Worm (Caenorhabditis elegans) whole organism, L4 larva: ENCODE results near the gene nhr-84.

Experiments
- D1046.2 ChIP-seq: fragments of 200-800 bp; sonication (Bioruptor generic); IDR thresholded peaks from 2 replicates; pipeline ENCODE4 v1.3.6; 2022; ENCODE audit warnings: missing genetic modification characterization, missing compliant biosample characterization
- F10B5.3 ChIP-seq: sonication (generic microtip); optimal IDR thresholded peaks from 2 replicates; lab custom pipeline; 2016; ENCODE audit warnings: mild to moderate bottlenecking, missing genetic modification characterization, missing compliant biosample characterization
- F26F4.8 ChIP-seq: fragments of 200-800 bp; sonication (Bioruptor generic); conservative IDR thresholded peaks from 2 replicates; pipeline ENCODE4 v1.3.6; 2022; ENCODE audit warnings: missing genetic modification characterization, missing compliant biosample characterization
- F44E2.7 ChIP-seq: fragments of 200-800 bp; sonication (Bioruptor generic); IDR thresholded peaks from 2 replicates; pipeline ENCODE4 v2.1.2; 2022; ENCODE audit warnings: missing genetic modification characterization, missing compliant biosample characterization
- F49E8.2 ChIP-seq: sonication (generic microtip); optimal IDR thresholded peaks from 2 replicates; lab custom pipeline; 2016; ENCODE audit warnings: missing compliant biosample characterization, mild to moderate bottlenecking, missing genetic modification characterization, borderline replicate concordance
- R02D3.7 ChIP-seq: fragments of 150-350 bp; sonication (generic microtip); optimal IDR thresholded peaks from 3 replicates; lab custom pipeline; 2014; ENCODE audit warnings: missing biosample characterization, missing genetic modification characterization
- T20F7.1 ChIP-seq: fragments of 200-800 bp; sonication (Bioruptor generic); optimal IDR thresholded peaks from 2 replicates; lab custom pipeline; 2018; ENCODE audit warnings: mild to moderate bottlenecking, missing genetic modification characterization, missing compliant biosample characterization
- T26A8.4 ChIP-seq: fragments of 200-800 bp; sonication (Bioruptor generic); IDR thresholded peaks from 2 replicates; pipeline ENCODE4 v1.3.6; 2022; ENCODE audit warnings: missing genetic modification characterization, missing compliant biosample characterization
- ZK337.2 ChIP-seq: fragments of 200-800 bp; sonication (Bioruptor generic); IDR thresholded peaks from 2 replicates; pipeline ENCODE4 v1.3.6; 2022; ENCODE audit warnings: missing genetic modification reagents, missing genetic modification characterization, missing compliant biosample characterization
- ZK546.5 ChIP-seq, 2 experiments: sonication (generic microtip); optimal IDR thresholded peaks; 2 replicates each; lab custom pipeline; 2017; ENCODE audit warnings: missing biosample characterization in 2 of 2, missing genetic modification characterization in 2 of 2
- attf-4 ChIP-seq: sonication (generic microtip); optimal IDR thresholded peaks from 3 replicates; lab custom pipeline; 2017; ENCODE audit warnings: missing biosample characterization, missing genetic modification characterization
- ceh-32 ChIP-seq: sonication (generic microtip); optimal IDR thresholded peaks from 2 replicates; lab custom pipeline; 2016; ENCODE audit warnings: mild to moderate bottlenecking, missing genetic modification characterization, missing compliant biosample characterization; ENCODE audit not compliant: poor library complexity
- ceh-62 ChIP-seq: sonication (generic microtip); optimal IDR thresholded peaks from 2 replicates; lab custom pipeline; 2017; ENCODE audit warnings: missing biosample characterization, missing genetic modification characterization
- daf-12 ChIP-seq: fragments of 150-350 bp; optimal IDR thresholded peaks from 2 replicates; lab custom pipeline; 2014; ENCODE audit warnings: missing biosample characterization, missing genetic modification reagents, missing genetic modification characterization
- daf-16 ChIP-seq, 3 experiments: sonication (generic microtip); optimal IDR thresholded peaks; 2 replicates each; lab custom pipeline; 2016 to 2017; ENCODE audit warnings: missing genetic modification characterization in 3 of 3, missing genetic modification reagents in 3 of 3, mild to moderate bottlenecking in 2 of 3, missing compliant biosample characterization in 2 of 3, missing biosample characterization in 1 of 3, moderate library complexity in 1 of 3
- daf-8 ChIP-seq: fragments of 200-800 bp; sonication (Bioruptor generic); IDR thresholded peaks from 2 replicates; pipeline ENCODE4 v1.3.6; 2022; ENCODE audit warnings: missing genetic modification characterization, missing compliant biosample characterization
- duxl-1 ChIP-seq: sonication (generic microtip); optimal IDR thresholded peaks from 2 replicates; lab custom pipeline; 2016; ENCODE audit warnings: mild to moderate bottlenecking, missing genetic modification characterization, moderate library complexity, missing compliant biosample characterization; ENCODE audit not compliant: poor library complexity
- dve-1 ChIP-seq: sonication (generic microtip); optimal IDR thresholded peaks from 2 replicates; lab custom pipeline; 2017; ENCODE audit warnings: antibody characterized with exemption, mild to moderate bottlenecking, missing genetic modification characterization, missing compliant biosample characterization; ENCODE audit not compliant: insufficient read depth
- egl-27 ChIP-seq: sonication (generic microtip); optimal IDR thresholded peaks from 3 replicates; lab custom pipeline; 2017; ENCODE audit warnings: missing biosample characterization, missing genetic modification reagents, missing genetic modification characterization
- egl-43 ChIP-seq: fragments of 200-800 bp; sonication (Bioruptor generic); IDR thresholded peaks from 2 replicates; pipeline ENCODE4 v1.3.6; 2022; ENCODE audit warnings: missing genetic modification reagents, missing genetic modification characterization, missing compliant biosample characterization
- hif-1 ChIP-seq, 2 experiments: sonication (generic microtip); optimal IDR thresholded peaks; 2 replicates each; lab custom pipeline; 2016 to 2017; ENCODE audit warnings: missing compliant biosample characterization in 2 of 2, missing genetic modification characterization in 2 of 2, missing genetic modification reagents in 2 of 2, missing genotype in 2 of 2, mild to moderate bottlenecking in 1 of 2
- hlh-30 ChIP-seq: sonication (generic microtip); optimal IDR thresholded peaks from 2 replicates; lab custom pipeline; 2017; ENCODE audit warnings: antibody characterized with exemption, mild to moderate bottlenecking, missing genetic modification characterization, missing compliant biosample characterization; ENCODE audit not compliant: insufficient read depth
- hmg-1.1 ChIP-seq: fragments of 200-800 bp; sonication (Bioruptor generic); IDR thresholded peaks from 2 replicates; pipeline ENCODE4 v1.3.6; 2022; ENCODE audit warnings: missing genetic modification reagents, missing genetic modification characterization, missing compliant biosample characterization
- jun-1 ChIP-seq: fragments of 150-350 bp; optimal IDR thresholded peaks from 2 replicates; lab custom pipeline; 2014; ENCODE audit warnings: missing biosample characterization, missing genetic modification reagents, missing genetic modification characterization
- lim-7 ChIP-seq: fragments of 200-800 bp; sonication (Bioruptor generic); IDR thresholded peaks from 2 replicates; pipeline ENCODE4 v1.3.6; 2022; ENCODE audit warnings: missing genetic modification characterization, missing compliant biosample characterization
- lin-13 ChIP-seq: fragments of 150-350 bp; optimal IDR thresholded peaks from 2 replicates; lab custom pipeline; 2014; ENCODE audit warnings: missing biosample characterization, missing genetic modification reagents, missing genetic modification characterization
- lsy-2 ChIP-seq, 2 experiments: fragments of 150-350 bp in 1 of 2; sonication (generic microtip) in 1 of 2; optimal IDR thresholded peaks; 2 replicates each; lab custom pipeline; 2014 to 2017; ENCODE audit warnings: missing biosample characterization in 2 of 2, missing genetic modification characterization in 2 of 2
- madf-5 ChIP-seq, 2 experiments: fragments of 200-800 bp; sonication (Bioruptor generic); IDR thresholded peaks; 2 replicates each; pipeline ENCODE4 v1.3.6; 2022; ENCODE audit warnings: missing compliant biosample characterization in 2 of 2, missing genetic modification characterization in 2 of 2
- madf-9 ChIP-seq: fragments of 200-800 bp; sonication (Bioruptor generic); conservative IDR thresholded peaks from 2 replicates; pipeline ENCODE4 v1.3.6; 2022; ENCODE audit warnings: missing genetic modification reagents, missing genetic modification characterization, missing compliant biosample characterization
- mdl-1 ChIP-seq, 2 experiments: fragments of 150-350 bp in 1 of 2; sonication (generic microtip) in 1 of 2; optimal IDR thresholded peaks; 2 replicates each; lab custom pipeline; 2014 to 2017; ENCODE audit warnings: missing biosample characterization in 2 of 2, missing genetic modification characterization in 2 of 2
- mxl-2 ChIP-seq: fragments of 200-800 bp; sonication (Bioruptor generic); conservative IDR thresholded peaks from 2 replicates; pipeline ENCODE4 v1.3.6; 2022; ENCODE audit warnings: missing genetic modification reagents, missing genetic modification characterization, missing compliant biosample characterization
- mxl-3 ChIP-seq: fragments of 200-800 bp; sonication (Bioruptor generic); optimal IDR thresholded peaks from 2 replicates; lab custom pipeline; 2018; ENCODE audit warnings: mild to moderate bottlenecking, missing genetic modification characterization, missing compliant biosample characterization
- nhr-28 ChIP-seq: fragments of 150-350 bp; optimal IDR thresholded peaks from 2 replicates; lab custom pipeline; 2014; ENCODE audit warnings: missing biosample characterization, missing genetic modification characterization
- nhr-48 ChIP-seq: sonication (generic microtip); optimal IDR thresholded peaks from 2 replicates; lab custom pipeline; 2016; ENCODE audit warnings: mild to moderate bottlenecking, missing genetic modification characterization, missing compliant biosample characterization
- nhr-6 ChIP-seq: fragments of 150-350 bp; optimal IDR thresholded peaks from 2 replicates; lab custom pipeline; 2014; ENCODE audit warnings: missing biosample characterization, missing genetic modification characterization
- pha-4 ChIP-seq, 2 experiments: fragments of 150-350 bp in 1 of 2; fragments of 200-800 bp in 1 of 2; sonication (Bioruptor generic) in 1 of 2; IDR thresholded peaks in 1 of 2; optimal IDR thresholded peaks in 1 of 2; 2 replicates each; pipeline versions ENCODE4 v1.3.6 to Lab custom; 2014 to 2022; ENCODE audit warnings: missing genetic modification characterization in 2 of 2, missing genetic modification reagents in 2 of 2, missing biosample characterization in 1 of 2, missing compliant biosample characterization in 1 of 2
- php-3 ChIP-seq: fragments of 200-800 bp; sonication (Bioruptor generic); IDR thresholded peaks from 2 replicates; pipeline ENCODE4 v1.3.6; 2022; ENCODE audit warnings: missing genetic modification reagents, missing genetic modification characterization, missing compliant biosample characterization
- rbr-2 ChIP-seq: sonication (generic microtip); optimal IDR thresholded peaks from 2 replicates; lab custom pipeline; 2016; ENCODE audit warnings: missing genotype, missing genetic modification characterization, missing compliant biosample characterization
- sdz-12 ChIP-seq: fragments of 200-800 bp; sonication (Bioruptor generic); optimal IDR thresholded peaks from 2 replicates; lab custom pipeline; 2018; ENCODE audit warnings: mild to moderate bottlenecking, missing genetic modification characterization, missing compliant biosample characterization
- set-16 ChIP-seq: fragments of 200-800 bp; sonication (Bioruptor generic); IDR thresholded peaks from 2 replicates; pipeline ENCODE4 v1.3.6; 2022; ENCODE audit warnings: missing genetic modification reagents, missing genetic modification characterization, missing compliant biosample characterization
- snpc-1.2 ChIP-seq: fragments of 200-800 bp; sonication (Bioruptor generic); IDR thresholded peaks from 2 replicates; pipeline ENCODE4 v1.3.6; 2022; ENCODE audit warnings: missing genetic modification reagents, missing genetic modification characterization, missing compliant biosample characterization
- spr-3 ChIP-seq: fragments of 200-800 bp; sonication (Bioruptor generic); optimal IDR thresholded peaks from 2 replicates; lab custom pipeline; 2018; ENCODE audit warnings: mild to moderate bottlenecking, missing genetic modification characterization, missing compliant biosample characterization
- unc-39 ChIP-seq: sonication (generic microtip); optimal IDR thresholded peaks from 2 replicates; lab custom pipeline; 2017; ENCODE audit warnings: missing biosample characterization, missing genetic modification characterization
- unc-62 ChIP-seq, 3 experiments: fragments of 150-350 bp in 1 of 3; sonication (generic microtip); optimal IDR thresholded peaks in 2 of 3; peaks in 1 of 3; 1 replicate in 1 of 3; 2 replicates in 2 of 3; lab custom pipeline; 2014 to 2017; ENCODE audit warnings: missing biosample characterization in 3 of 3, missing genetic modification characterization in 3 of 3, missing genetic modification reagents in 3 of 3, missing genotype in 1 of 3
- vab-7 ChIP-seq: fragments of 200-800 bp; sonication (Bioruptor generic); IDR thresholded peaks from 2 replicates; pipeline ENCODE4 v1.3.6; 2022; ENCODE audit warnings: missing genetic modification reagents, missing genetic modification characterization, missing compliant biosample characterization
- zag-1 ChIP-seq: fragments of 150-350 bp; optimal IDR thresholded peaks from 2 replicates; lab custom pipeline; 2014; ENCODE audit warnings: missing biosample characterization, missing genetic modification characterization
- zip-11 ChIP-seq: fragments of 200-800 bp; sonication (Bioruptor generic); IDR thresholded peaks from 2 replicates; pipeline ENCODE4 v1.3.6; 2022; ENCODE audit warnings: missing genetic modification characterization, missing compliant biosample characterization
- ztf-11 ChIP-seq: fragments of 150-350 bp; optimal IDR thresholded peaks from 2 replicates; lab custom pipeline; 2014; ENCODE audit warnings: missing biosample characterization, missing genetic modification characterization
- ztf-7 ChIP-seq: fragments of 150-350 bp; optimal IDR thresholded peaks from 2 replicates; lab custom pipeline; 2014; ENCODE audit warnings: missing biosample characterization, missing genetic modification characterization

Gene nhr-84

ce11 chrV:15873762-15874161, 5.6 kb downstream of the nhr-84 start:
- TF ChIP-seq unc-39 (tag; lab: Kevin White, UChicago): no peak
- TF ChIP-seq pha-4 (GFP tag; IDR thresholded peaks at IDR 0.05; lab: Robert Waterston, UW): peak; percentile 97
- TF ChIP-seq pha-4 (tag; optimal IDR thresholded peaks at IDR 0.05; lab: Kevin White, UChicago): no peak
- peak in 1 of 2 experiments; percentile 42 for TF ChIP-seq lsy-2 (tag; optimal IDR thresholded peaks at IDR 0.05; lab: Kevin White, UChicago)
- TF ChIP-seq ceh-32 (tag; lab: Kevin White, UChicago): peak; percentile 72
- TF ChIP-seq egl-27 (tag; lab: Kevin White, UChicago): no peak
- no peak for TF ChIP-seq R02D3.7 (tag; lab: Kevin White, UChicago)
- TF ChIP-seq hlh-30 (tag; lab: Kevin White, UChicago): peak; percentile 78
- peak; percentile 94 for TF ChIP-seq T26A8.4 (GFP tag; lab: Robert Waterston, UW)
- TF ChIP-seq mxl-2 (GFP tag; lab: Robert Waterston, UW): peak; percentile 86
- TF ChIP-seq lim-7 (GFP tag; lab: Robert Waterston, UW): peak; percentile 99
- no peak for TF ChIP-seq zag-1 (tag; lab: Kevin White, UChicago)
- peak; percentile 99 for TF ChIP-seq F44E2.7 (GFP tag; lab: Robert Waterston, UW)
- TF ChIP-seq T20F7.1: peak; percentile 77
- TF ChIP-seq nhr-48 (tag; lab: Kevin White, UChicago): peak; percentile 86
- no peak for TF ChIP-seq daf-12 (tag; lab: Kevin White, UChicago)
- TF ChIP-seq F10B5.3: peak; percentile 79
- TF ChIP-seq nhr-28 (tag; lab: Kevin White, UChicago): peak; percentile 52
- TF ChIP-seq F49E8.2 (tag; lab: Kevin White, UChicago): peak; percentile 89
- peak; percentile 80 for TF ChIP-seq ztf-7 (tag; lab: Kevin White, UChicago)
- peak in 1 of 2 experiments; percentile 2 for TF ChIP-seq mdl-1 (tag; optimal IDR thresholded peaks at IDR 0.05; lab: Kevin White, UChicago)
- peak; percentile 99 for TF ChIP-seq vab-7
- TF ChIP-seq hif-1 (tag; optimal IDR thresholded peaks at IDR 0.05; lab: Kevin White, UChicago): peak; percentile 64 to 80
- peak; percentile 91 for TF ChIP-seq php-3 (GFP tag; lab: Robert Waterston, UW)
- peak; percentile 92 for TF ChIP-seq snpc-1.2 (GFP tag; lab: Robert Waterston, UW)
- TF ChIP-seq ZK546.5 (tag; optimal IDR thresholded peaks at IDR 0.05; lab: Kevin White, UChicago): no peak
- TF ChIP-seq sdz-12 (GFP tag; lab: Kevin White, UChicago): peak; percentile 97
- peak; percentile 85 for TF ChIP-seq zip-11
- TF ChIP-seq set-16 (GFP tag; lab: Robert Waterston, UW): no peak; the same call in 1 of the 2 replicates
- peak; percentile 93 for TF ChIP-seq madf-9
- TF ChIP-seq mxl-3 (GFP tag; lab: Kevin White, UChicago): peak; percentile 89
- TF ChIP-seq daf-8: peak; percentile 94
- peak; percentile 78 for TF ChIP-seq jun-1 (tag; lab: Kevin White, UChicago)
- TF ChIP-seq daf-16 (GFP tag; optimal IDR thresholded peaks at IDR 0.05; lab: Kevin White, UChicago): peak; percentile 75 to 97
- TF ChIP-seq daf-16 (tag; optimal IDR thresholded peaks at IDR 0.05; lab: Kevin White, UChicago): peak; percentile 79
- no peak for TF ChIP-seq ztf-11 (tag; lab: Kevin White, UChicago)
- TF ChIP-seq ceh-62: no peak
- TF ChIP-seq dve-1 (tag; lab: Kevin White, UChicago): no peak
- TF ChIP-seq nhr-6 (tag; lab: Kevin White, UChicago): peak; percentile 14
- peak; percentile 97 to 99 for TF ChIP-seq madf-5 (GFP tag; IDR thresholded peaks at IDR 0.05; lab: Robert Waterston, UW)
- peak; percentile 91 for TF ChIP-seq spr-3 (GFP tag; lab: Kevin White, UChicago)
- peak; percentile 98 for TF ChIP-seq hmg-1.1 (GFP tag; lab: Robert Waterston, UW)
- TF ChIP-seq duxl-1 (tag; lab: Kevin White, UChicago): peak; percentile 90
- TF ChIP-seq D1046.2: peak; percentile 96
- TF ChIP-seq rbr-2 (tag; lab: Kevin White, UChicago): peak; percentile 87
- no peak for TF ChIP-seq attf-4
- TF ChIP-seq ZK337.2 (GFP tag; lab: Robert Waterston, UW): peak; percentile 93
- peak; percentile 47 for TF ChIP-seq lin-13
- TF ChIP-seq egl-43 (GFP tag; lab: Robert Waterston, UW): peak; percentile 99
- no peak for TF ChIP-seq unc-62 (GFP tag; optimal IDR thresholded peaks at IDR 0.05 in 1 of 2; lab: Kevin White, UChicago)
- TF ChIP-seq unc-62 (tag; optimal IDR thresholded peaks at IDR 0.05; lab: Kevin White, UChicago): peak; percentile 54
- TF ChIP-seq F26F4.8 (GFP tag; lab: Robert Waterston, UW): peak; percentile 98
